Worm (Caenorhabditis elegans): ENCODE results near the gene F18C5.9.

DNA sequence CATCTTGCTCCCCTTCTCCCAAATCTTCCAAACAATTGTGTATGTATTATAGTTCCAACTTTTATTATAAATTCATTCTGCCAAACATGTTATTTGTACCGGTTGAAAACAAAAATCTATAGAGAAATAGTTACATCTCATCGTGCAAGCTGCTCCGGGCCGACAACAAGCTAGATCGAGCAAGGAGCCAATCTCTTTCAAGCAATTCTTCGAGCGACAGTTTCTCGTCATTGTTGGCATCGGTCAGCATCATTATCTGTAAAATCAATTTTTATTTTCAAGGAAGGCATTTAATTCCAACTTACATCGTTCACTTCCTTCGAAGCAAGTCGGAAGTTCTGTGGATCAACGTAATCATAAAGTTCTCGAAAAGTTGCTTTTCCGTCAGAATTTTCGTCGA is 24.1 kb downstream of the F18C5.9 start:
- no peak for TF ChIP-seq elt-3 (tag; optimal IDR thresholded peaks at IDR 0.05)
- no peak for TF ChIP-seq nhr-76 (tag; optimal IDR thresholded peaks at IDR 0.05)
- no peak for TF ChIP-seq drap-1 (GFP tag; optimal IDR thresholded peaks at IDR 0.05)
- TF ChIP-seq mep-1 (tag; optimal IDR thresholded peaks at IDR 0.05), result no peak
- no peak for TF ChIP-seq snpc-4 (tag; optimal IDR thresholded peaks at IDR 0.05)
- no peak for TF ChIP-seq unc-120 (tag; optimal IDR thresholded peaks at IDR 0.05; ENCODE audit: poor library complexity, severe bottlenecking)
- no peak for TF ChIP-seq pha-4 (tag; optimal IDR thresholded peaks at IDR 0.05)
- TF ChIP-seq hlh-1 (tag; optimal IDR thresholded peaks at IDR 0.05), result no peak
- no peak for TF ChIP-seq zip-8 (tag; optimal IDR thresholded peaks at IDR 0.05)
